5 fruit fly cellular contexts compared by ENCODE assay signal in genomic region chrX:17880269-17880889, dm6.
TF ChIP-seq lines count a peak whose summit lies in the region.

No protein-coding gene starts in this region.

- TF ChIP-seq CTCF in whole organism, embryonic (GFP tag; optimal IDR thresholded peaks at IDR 0.05; lab: Kevin White, UChicago) = peak; percentile 66

TF ChIP-seq in whole organism, adult, 20 proteins besides CTCF, POLR2A, EP300 and RAD21 (continues in another document):
- TF ChIP-seq CG1620 (GFP tag; optimal IDR thresholded peaks at IDR 0.05; lab: Kevin White, UChicago) (peak; percentile 89), CG33017 (tag; optimal IDR thresholded peaks at IDR 0.05; lab: Kevin White, UChicago) (peak; percentile 94), Hr96 (GFP tag; optimal IDR thresholded peaks at IDR 0.05; lab: Kevin White, UChicago) (peak; percentile 97), CG5204 (GFP tag; optimal IDR thresholded peaks at IDR 0.05; lab: Kevin White, UChicago) (peak; percentile 90), cic (GFP tag; optimal IDR thresholded peaks at IDR 0.05; lab: Kevin White, UChicago) (peak; percentile 57), ovo (GFP tag; optimal IDR thresholded peaks at IDR 0.05; lab: Kevin White, UChicago) (peak; percentile 44), pad (GFP tag; optimal IDR thresholded peaks at IDR 0.05; lab: Kevin White, UChicago) (peak; percentile 84), kay (GFP tag; lab: Kevin White, UChicago; ENCODE audit: borderline replicate concordance) (peak; percentile 85), toe (GFP tag; optimal IDR thresholded peaks at IDR 0.05; lab: Kevin White, UChicago) (peak; percentile 90), Crg-1 (GFP tag; optimal IDR thresholded peaks at IDR 0.05; lab: Kevin White, UChicago) (peak; percentile 94), CG12768 (GFP tag; optimal IDR thresholded peaks at IDR 0.05; lab: Kevin White, UChicago) (peak; percentile 90), CG7045 (GFP tag; optimal IDR thresholded peaks at IDR 0.05; lab: Kevin White, UChicago) (peak; percentile 90), CG14711 (tag; optimal IDR thresholded peaks at IDR 0.05; lab: Kevin White, UChicago) (peak; percentile 91), bab1 (GFP tag; optimal IDR thresholded peaks at IDR 0.05; lab: Kevin White, UChicago) (peak; percentile 87), cnc (optimal IDR thresholded peaks at IDR 0.05; lab: Kevin White, UChicago) (no peak), tj (GFP tag; optimal IDR thresholded peaks at IDR 0.05; lab: Kevin White, UChicago) (peak; percentile 84), Clk (GFP tag; optimal IDR thresholded peaks at IDR 0.05; lab: Kevin White, UChicago) (peak; percentile 80), CG11617 (GFP tag; optimal IDR thresholded peaks at IDR 0.05; lab: Kevin White, UChicago) (peak; percentile 89)

TF ChIP-seq in whole organism, embryonic, 481 proteins besides CTCF, POLR2A, EP300 and RAD21 (continues in another document):
- TF ChIP-seq CG14014 (GFP tag; IDR thresholded peaks at IDR 0.05; lab: Robert Waterston, UW) = peak; percentile 97
- peak; percentile 89 for TF ChIP-seq slp2 (GFP tag; optimal IDR thresholded peaks at IDR 0.05; lab: Kevin White, UChicago)
- peak; percentile 85 for TF ChIP-seq Hey (tag; optimal IDR thresholded peaks at IDR 0.05; lab: Kevin White, UChicago)
- peak; percentile 95 for TF ChIP-seq CG11085 (GFP tag; IDR thresholded peaks at IDR 0.05; lab: Robert Waterston, UW)
- TF ChIP-seq dan (GFP tag; IDR thresholded peaks at IDR 0.05; lab: Robert Waterston, UW) = peak; percentile 45; the same call in 1 of the 2 replicates
- TF ChIP-seq Doc2 (GFP tag; IDR thresholded peaks at IDR 0.05; lab: Robert Waterston, UW) = peak; percentile 70; the same call in 1 of the 2 replicates
- peak; percentile 98 for TF ChIP-seq CG11456 (GFP tag; IDR thresholded peaks at IDR 0.05; lab: Robert Waterston, UW)
- peak; percentile 91 for TF ChIP-seq CG9727 (GFP tag; optimal IDR thresholded peaks at IDR 0.05; lab: Kevin White, UChicago)
- TF ChIP-seq corto (GFP tag; optimal IDR thresholded peaks at IDR 0.05; lab: Kevin White, UChicago) = peak; percentile 84
- no peak for TF ChIP-seq br (optimal IDR thresholded peaks at IDR 0.05; lab: Kevin White, UChicago)
- TF ChIP-seq BtbVII (GFP tag; optimal IDR thresholded peaks at IDR 0.05; lab: Kevin White, UChicago) = peak; percentile 90
- peak; percentile 99 for TF ChIP-seq abd-A (tag; optimal IDR thresholded peaks at IDR 0.05; lab: Kevin White, UChicago)
- TF ChIP-seq CG13775 (GFP tag; optimal IDR thresholded peaks at IDR 0.05; lab: Kevin White, UChicago) = peak; percentile 88
- TF ChIP-seq hb (GFP tag; IDR thresholded peaks at IDR 0.05; lab: Robert Waterston, UW; ENCODE audit: partially characterized antibody) = no peak
- no peak for TF ChIP-seq sc (optimal IDR thresholded peaks at IDR 0.05; lab: Kevin White, UChicago)
- TF ChIP-seq sc (GFP tag; optimal IDR thresholded peaks at IDR 0.05; lab: Kevin White, UChicago) = peak; percentile 88
- TF ChIP-seq CG3281 (GFP tag; optimal IDR thresholded peaks at IDR 0.05; lab: Kevin White, UChicago) = peak; percentile 91
- peak; percentile 93 for TF ChIP-seq CG11695 (GFP tag; IDR thresholded peaks at IDR 0.05; lab: Robert Waterston, UW)

TF ChIP-seq in whole organism, prepupa, 60 proteins besides CTCF, POLR2A, EP300 and RAD21 (continues in another document):
- peak; percentile 77 for TF ChIP-seq CG1621 (tag; optimal IDR thresholded peaks at IDR 0.05; lab: Kevin White, UChicago)
- TF ChIP-seq fd59A (GFP tag; optimal IDR thresholded peaks at IDR 0.05; lab: Kevin White, UChicago) = peak; percentile 76
- TF ChIP-seq Eip93F (GFP tag; optimal IDR thresholded peaks at IDR 0.05; lab: Kevin White, UChicago) = peak; percentile 92
- TF ChIP-seq Gug (GFP tag; IDR thresholded peaks at IDR 0.05; lab: Robert Waterston, UW) = peak; percentile 89
- peak; percentile 96 for TF ChIP-seq pdm3 (GFP tag; optimal IDR thresholded peaks at IDR 0.05; lab: Kevin White, UChicago)
- TF ChIP-seq CG4318 (GFP tag; optimal IDR thresholded peaks at IDR 0.05; lab: Kevin White, UChicago) = peak; percentile 91
- TF ChIP-seq fd85E (GFP tag; optimal IDR thresholded peaks at IDR 0.05; lab: Kevin White, UChicago) = peak; percentile 53
- peak; percentile 89 for TF ChIP-seq CG11294 (GFP tag; IDR thresholded peaks at IDR 0.05; lab: Robert Waterston, UW)
- peak; percentile 72 for TF ChIP-seq CG6808 (GFP tag; optimal IDR thresholded peaks at IDR 0.05; lab: Kevin White, UChicago)
- peak; percentile 95 for TF ChIP-seq Hr4 (GFP tag; optimal IDR thresholded peaks at IDR 0.05; lab: Kevin White, UChicago)
- peak; percentile 88 for TF ChIP-seq CG6792 (GFP tag; optimal IDR thresholded peaks at IDR 0.05; lab: Kevin White, UChicago)
- peak; percentile 58 for TF ChIP-seq Hr38 (GFP tag; optimal IDR thresholded peaks at IDR 0.05; lab: Kevin White, UChicago)
- peak; percentile 87 for TF ChIP-seq CG8632 (GFP tag; optimal IDR thresholded peaks at IDR 0.05; lab: Kevin White, UChicago)
- TF ChIP-seq CG32006 (GFP tag; optimal IDR thresholded peaks at IDR 0.05; lab: Kevin White, UChicago) = peak; percentile 95
- TF ChIP-seq Eip78C (GFP tag; lab: Kevin White, UChicago) = peak; percentile 97
- TF ChIP-seq Lpt (GFP tag; optimal IDR thresholded peaks at IDR 0.05; lab: Kevin White, UChicago) = peak; percentile 87
- TF ChIP-seq Hr39 (GFP tag; optimal IDR thresholded peaks at IDR 0.05; lab: Kevin White, UChicago) = peak; percentile 97
- peak; percentile 97 for TF ChIP-seq CG31627 (GFP tag; optimal IDR thresholded peaks at IDR 0.05; lab: Kevin White, UChicago)
- peak; percentile 85 for TF ChIP-seq CG3919 (GFP tag; optimal IDR thresholded peaks at IDR 0.05; lab: Kevin White, UChicago)

TF ChIP-seq in whole organism, pupa, 21 proteins besides CTCF, POLR2A, EP300 and RAD21:
- TF ChIP-seq CG8301 (tag; optimal IDR thresholded peaks at IDR 0.05; lab: Kevin White, UChicago) (peak; percentile 85), CG14655 (GFP tag; optimal IDR thresholded peaks at IDR 0.05; lab: Kevin White, UChicago) (peak; percentile 82), Snoo (tag; optimal IDR thresholded peaks at IDR 0.05; lab: Kevin White, UChicago) (peak; percentile 92), CG12605 (GFP tag; IDR thresholded peaks at IDR 0.05; lab: Robert Waterston, UW) (peak; percentile 90), gl (tag; optimal IDR thresholded peaks at IDR 0.05; lab: Kevin White, UChicago) (peak; percentile 56), fd96Ca (GFP tag; IDR thresholded peaks at IDR 0.05; lab: Robert Waterston, UW) (peak; percentile 95), CG34367 (tag; optimal IDR thresholded peaks at IDR 0.05; lab: Kevin White, UChicago) (peak; percentile 78), CG15710 (tag; optimal IDR thresholded peaks at IDR 0.05; lab: Kevin White, UChicago) (peak; percentile 81), CG10348 (GFP tag; IDR thresholded peaks at IDR 0.05; lab: Robert Waterston, UW) (peak; percentile 84), CG32121 (GFP tag; IDR thresholded peaks at IDR 0.05; lab: Robert Waterston, UW) (peak; percentile 95), Pif1B (GFP tag; optimal IDR thresholded peaks at IDR 0.05; lab: Kevin White, UChicago) (peak; percentile 84), Pif1A (GFP tag; optimal IDR thresholded peaks at IDR 0.05; lab: Kevin White, UChicago) (peak; percentile 79), Ets98B (GFP tag; IDR thresholded peaks at IDR 0.05; lab: Robert Waterston, UW) (peak; percentile 94), CG9948 (tag; optimal IDR thresholded peaks at IDR 0.05; lab: Kevin White, UChicago) (peak; percentile 81), CG13204 (GFP tag; optimal IDR thresholded peaks at IDR 0.05; lab: Kevin White, UChicago) (peak; percentile 75), CG17806 (tag; optimal IDR thresholded peaks at IDR 0.05; lab: Kevin White, UChicago) (peak; percentile 70), CG4496 (GFP tag; IDR thresholded peaks at IDR 0.05; lab: Robert Waterston, UW) (peak; percentile 97), EcR (GFP tag; optimal IDR thresholded peaks at IDR 0.05; lab: Kevin White, UChicago) (no peak), D1 (tag; optimal IDR thresholded peaks at IDR 0.05; lab: Kevin White, UChicago) (no peak), CG8159 (tag; optimal IDR thresholded peaks at IDR 0.05; lab: Kevin White, UChicago) (peak; percentile 76), rn (GFP tag; IDR thresholded peaks at IDR 0.05; lab: Robert Waterston, UW) (peak; percentile 79)
TF ChIP-seq in whole organism, pupa: peak in this region for 19.

TF ChIP-seq in whole organism, wandering third instar larva, 38 proteins besides CTCF, POLR2A, EP300 and RAD21 (continues in another document):
- TF ChIP-seq dsf (GFP tag; optimal IDR thresholded peaks at IDR 0.05; lab: Kevin White, UChicago; ENCODE audit: borderline replicate concordance) = peak; percentile 80
- TF ChIP-seq sage (GFP tag; optimal IDR thresholded peaks at IDR 0.05; lab: Kevin White, UChicago) = peak; percentile 57
- TF ChIP-seq CrebA (GFP tag; optimal IDR thresholded peaks at IDR 0.05; lab: Kevin White, UChicago; ENCODE audit: borderline replicate concordance) = peak; percentile 83
- TF ChIP-seq rgr (GFP tag; optimal IDR thresholded peaks at IDR 0.05; lab: Kevin White, UChicago) = peak; percentile 97
- TF ChIP-seq Vsx2 (GFP tag; optimal IDR thresholded peaks at IDR 0.05; lab: Kevin White, UChicago; ENCODE audit: partially characterized antibody) = no peak
- TF ChIP-seq usp (GFP tag; optimal IDR thresholded peaks at IDR 0.05; lab: Kevin White, UChicago) = no peak
- TF ChIP-seq pan (optimal IDR thresholded peaks at IDR 0.05; lab: Kevin White, UChicago) = no peak
- peak; percentile 89 for TF ChIP-seq dmrt93B (GFP tag; optimal IDR thresholded peaks at IDR 0.05; lab: Kevin White, UChicago)
- TF ChIP-seq woc (GFP tag; optimal IDR thresholded peaks at IDR 0.05; lab: Kevin White, UChicago) = peak; percentile 92
- TF ChIP-seq foxo (GFP tag; optimal IDR thresholded peaks at IDR 0.05; lab: Kevin White, UChicago) = peak; percentile 92 to 98
- TF ChIP-seq psq (GFP tag; optimal IDR thresholded peaks at IDR 0.05; lab: Kevin White, UChicago) = peak; percentile 92
- peak; percentile 84 for TF ChIP-seq Mio (GFP tag; optimal IDR thresholded peaks at IDR 0.05; lab: Kevin White, UChicago)
- peak; percentile 74 for TF ChIP-seq Hr83 (GFP tag; optimal IDR thresholded peaks at IDR 0.05; lab: Kevin White, UChicago; ENCODE audit: poor library complexity, severe bottlenecking)
- TF ChIP-seq dl (GFP tag; optimal IDR thresholded peaks at IDR 0.05; lab: Kevin White, UChicago; ENCODE audit: insufficient read depth in 1 of 2, partially characterized antibody in 2 of 2) = peak in 1 of 2 experiments; percentile 34
- peak; percentile 97 for TF ChIP-seq Hnf4 (GFP tag; optimal IDR thresholded peaks at IDR 0.05; lab: Kevin White, UChicago)
- no peak for TF ChIP-seq N (GFP tag; optimal IDR thresholded peaks at IDR 0.05; lab: Kevin White, UChicago)
- TF ChIP-seq CG32264 (GFP tag; optimal IDR thresholded peaks at IDR 0.05; lab: Kevin White, UChicago) = peak; percentile 95
- TF ChIP-seq h (GFP tag; optimal IDR thresholded peaks at IDR 0.05; lab: Kevin White, UChicago) = peak; percentile 96
- peak; percentile 93 for TF ChIP-seq Jra (GFP tag; optimal IDR thresholded peaks at IDR 0.05; lab: Kevin White, UChicago)
- TF ChIP-seq brk (GFP tag; optimal IDR thresholded peaks at IDR 0.05; lab: Kevin White, UChicago) = peak; percentile 80
- TF ChIP-seq lola (GFP tag; optimal IDR thresholded peaks at IDR 0.05; lab: Kevin White, UChicago) = no peak
- TF ChIP-seq Abd-B (GFP tag; optimal IDR thresholded peaks at IDR 0.05; lab: Kevin White, UChicago) = no peak
